Worm (Caenorhabditis elegans): ENCODE data around the gene R13H4.2.

R13H4.2 gene

ce11 chrV:11853723-11854122 is 17.5 kb downstream of the R13H4.2 start:
- TF ChIP-seq attf-6 (GFP tag; IDR thresholded peaks at IDR 0.05) (no peak), cebp-1 (GFP tag; IDR thresholded peaks at IDR 0.05) (no peak), cebp-1 (tag; optimal IDR thresholded peaks at IDR 0.05) (peak; percentile 76)

ce11 chrV:11854905-11855304 is 18.7 kb downstream of the R13H4.2 start:
- TF ChIP-seq ceh-58 (GFP tag; IDR thresholded peaks at IDR 0.05) (no peak), F23B12.7 (tag; optimal IDR thresholded peaks at IDR 0.05; ENCODE audit: insufficient read depth) (no peak), dpl-1 (GFP tag; optimal IDR thresholded peaks at IDR 0.05) (no peak), unc-130 (GFP tag; optimal IDR thresholded peaks at IDR 0.05) (no peak), snpc-1.3 (tag; optimal IDR thresholded peaks at IDR 0.05; ENCODE audit: insufficient read depth) (no peak), F33H1.4 (GFP tag; IDR thresholded peaks at IDR 0.05) (no peak), F57A8.1 (GFP tag; optimal IDR thresholded peaks at IDR 0.05) (no peak), athp-1 (tag; optimal IDR thresholded peaks at IDR 0.05) (no peak), ztf-3 (GFP tag; optimal IDR thresholded peaks at IDR 0.05) (no peak), madf-8 (GFP tag; conservative IDR thresholded peaks at IDR 0.05) (no peak), F57C9.4 (tag; optimal IDR thresholded peaks at IDR 0.05) (no peak), xnd-1 (tag; optimal IDR thresholded peaks at IDR 0.05) (no peak), lin-40 (tag; optimal IDR thresholded peaks at IDR 0.05) (no peak), egl-18 (GFP tag; IDR thresholded peaks at IDR 0.05) (no peak), K12H6.12 (tag; optimal IDR thresholded peaks at IDR 0.05) (no peak), C17E4.6 (GFP tag; IDR thresholded peaks at IDR 0.05) (no peak), Y79H2A.3 (GFP tag; conservative IDR thresholded peaks at IDR 0.05) (no peak), hrde-1 (tag; optimal IDR thresholded peaks at IDR 0.05; ENCODE audit: borderline replicate concordance) (no peak)

- no peak for TF ChIP-seq C17E4.6 (GFP tag; IDR thresholded peaks at IDR 0.05)
- no peak for TF ChIP-seq attf-6 (GFP tag; IDR thresholded peaks at IDR 0.05)
- no peak for TF ChIP-seq hlh-26 (GFP tag; conservative IDR thresholded peaks at IDR 0.05)
- no peak for TF ChIP-seq T26A5.8 (tag; optimal IDR thresholded peaks at IDR 0.05)
Observed at ce11 chrV:11856022-11856421, 19.8 kb downstream of the R13H4.2 start.

DNA sequence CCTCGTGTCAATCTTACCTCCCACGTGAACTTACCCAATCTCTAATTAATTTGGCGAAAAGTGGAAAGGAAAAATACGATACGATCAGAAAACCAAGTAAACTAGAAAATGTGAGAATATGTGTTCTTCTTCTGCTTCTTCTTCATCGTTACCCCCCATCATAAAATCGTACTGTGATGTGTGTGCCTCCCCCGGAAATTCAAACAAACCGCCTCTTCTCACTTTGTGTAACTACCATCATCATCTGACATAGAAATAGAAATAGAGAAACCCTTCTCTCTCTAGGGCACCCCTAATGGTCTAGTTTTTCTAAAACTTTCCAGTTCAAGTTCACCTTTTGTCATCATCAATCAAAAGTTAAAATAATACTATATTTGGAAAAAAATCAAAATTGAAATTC is 21.6 kb downstream of the R13H4.2 start:
- TF ChIP-seq lin-40 (tag; optimal IDR thresholded peaks at IDR 0.05) (peak; percentile 17), bed-2 (GFP tag; IDR thresholded peaks at IDR 0.05) (no peak)

DNA sequence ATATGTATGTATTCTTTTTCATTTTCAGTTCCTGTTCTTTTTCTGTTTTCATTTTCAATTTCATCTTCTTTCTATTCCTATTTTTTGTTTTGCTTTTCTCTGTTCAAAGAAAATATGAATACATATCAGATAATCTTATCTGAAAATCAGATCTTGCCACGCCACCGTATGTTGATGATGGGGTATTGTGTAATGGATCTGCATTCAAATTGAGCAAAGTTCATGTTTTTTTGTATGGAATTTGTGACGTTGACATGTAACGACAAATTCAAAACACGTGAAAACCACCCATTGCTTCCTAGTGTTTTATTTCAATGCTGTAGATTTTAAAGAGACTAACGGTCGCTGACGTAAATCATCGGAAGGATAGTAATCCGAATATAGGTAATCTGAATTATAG is 22.1 kb downstream of the R13H4.2 start:
- no peak for TF ChIP-seq F23B12.7 (tag; optimal IDR thresholded peaks at IDR 0.05; ENCODE audit: insufficient read depth)

DNA sequence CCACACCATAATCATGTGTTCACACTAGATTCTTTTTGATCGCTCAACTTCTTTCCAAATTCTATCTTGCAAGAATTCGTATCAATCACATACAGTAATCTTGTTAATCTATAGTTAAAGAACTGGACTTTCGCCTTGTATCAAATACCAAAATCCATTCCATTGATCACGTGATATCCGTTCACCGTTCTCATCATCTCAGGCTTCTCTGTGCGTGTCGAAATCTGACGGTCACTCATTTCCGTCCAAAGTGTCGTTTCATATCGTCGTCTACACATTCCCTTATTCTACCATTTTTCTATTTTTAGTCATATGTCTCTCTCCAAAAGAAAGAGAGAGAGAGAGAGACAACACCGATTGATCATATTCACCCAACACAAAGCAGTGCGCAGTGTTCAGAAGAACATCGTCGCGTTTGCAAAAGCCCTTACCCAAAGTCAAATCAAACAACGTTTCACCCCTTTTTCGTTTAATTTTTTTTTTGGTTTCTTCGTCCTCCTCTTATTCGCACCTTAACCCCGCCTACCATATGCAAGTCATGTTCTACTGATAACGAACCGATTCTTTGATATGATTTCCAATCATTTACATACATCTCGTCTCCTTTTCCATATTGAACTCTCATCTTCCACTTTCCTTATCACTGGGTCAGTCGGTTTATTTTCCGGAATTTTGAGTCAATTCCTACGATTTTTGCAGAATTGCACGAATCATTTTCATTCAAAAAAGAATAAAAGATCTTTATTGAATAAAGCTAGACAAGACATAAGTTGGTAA is 23.1 kb downstream of the R13H4.2 start:
- no peak for TF ChIP-seq cebp-1 (GFP tag; IDR thresholded peaks at IDR 0.05)
- peak; percentile 45 for TF ChIP-seq cebp-1 (tag; optimal IDR thresholded peaks at IDR 0.05)
- no peak for TF ChIP-seq attf-6 (GFP tag; IDR thresholded peaks at IDR 0.05)
- TF ChIP-seq egrh-3 (GFP tag; IDR thresholded peaks at IDR 0.05) = no peak
- no peak; the same call in 1 of the 2 replicates for TF ChIP-seq nfyb-1 (GFP tag; IDR thresholded peaks at IDR 0.05)
- TF ChIP-seq tbp1 (GFP tag; optimal IDR thresholded peaks at IDR 0.05) = no peak
- TF ChIP-seq F22D6.2 (tag; optimal IDR thresholded peaks at IDR 0.05) = no peak
- TF ChIP-seq Y95B8A.8 (GFP tag; IDR thresholded peaks at IDR 0.05) = no peak
- TF ChIP-seq tlf-1 (GFP tag; optimal IDR thresholded peaks at IDR 0.05) = no peak
- TF ChIP-seq akir-1 (GFP tag; optimal IDR thresholded peaks at IDR 0.05) = no peak
- peak; percentile 65 for TF ChIP-seq ztf-26 (tag; optimal IDR thresholded peaks at IDR 0.05)
- no peak for TF ChIP-seq Y53G8AR.9 (GFP tag; conservative IDR thresholded peaks at IDR 0.05)
- TF ChIP-seq unc-130 (GFP tag; optimal IDR thresholded peaks at IDR 0.05) = no peak
- no peak for TF ChIP-seq athp-1 (tag; optimal IDR thresholded peaks at IDR 0.05)
- TF ChIP-seq sptf-2 (GFP tag; optimal IDR thresholded peaks at IDR 0.05) = no peak
- no peak for TF ChIP-seq gei-17 (GFP tag; optimal IDR thresholded peaks at IDR 0.05)
- TF ChIP-seq B0035.1 (tag; optimal IDR thresholded peaks at IDR 0.05) = no peak
- no peak for TF ChIP-seq F52B5.7 (tag; optimal IDR thresholded peaks at IDR 0.05)
- no peak for TF ChIP-seq ztf-3 (GFP tag; optimal IDR thresholded peaks at IDR 0.05)
- peak; percentile 93 for TF ChIP-seq nhr-80 (tag; optimal IDR thresholded peaks at IDR 0.05)
- TF ChIP-seq ztf-18 (tag; optimal IDR thresholded peaks at IDR 0.05) = no peak
